Worm (Caenorhabditis elegans) whole organism, midembryonic: ENCODE measurements around the gene lips-15.

Source experiments
- T22C8.4 ChIP-seq: fragments of 200-800 bp; sonication (Bioruptor generic); IDR thresholded peaks from 2 replicates; pipeline ENCODE4 v1.3.6; 2022; ENCODE audit warnings: missing genetic modification characterization, missing compliant biosample characterization
- cog-1 ChIP-seq: sonication (generic microtip); optimal IDR thresholded peaks from 2 replicates; lab custom pipeline; 2016; ENCODE audit warnings: missing genetic modification characterization, missing compliant biosample characterization
- flt-1 ChIP-seq: fragments of 200-800 bp; sonication (Bioruptor generic); IDR thresholded peaks from 2 replicates; pipeline ENCODE4 v1.3.6; 2022; ENCODE audit warnings: missing genetic modification characterization, missing compliant biosample characterization
- klf-2 ChIP-seq: fragments of 200-800 bp; sonication (Bioruptor generic); conservative IDR thresholded peaks from 2 replicates; pipeline ENCODE4 v1.3.6; 2022; ENCODE audit warnings: missing genetic modification reagents, missing genetic modification characterization, missing compliant biosample characterization
- med-1 ChIP-seq: sonication (generic microtip); optimal IDR thresholded peaks from 2 replicates; lab custom pipeline; 2017; ENCODE audit warnings: missing genetic modification characterization, mild to moderate bottlenecking, missing compliant biosample characterization, antibody characterized with exemption, missing genetic modification reagents; ENCODE audit not compliant: insufficient read depth
- ref-1 ChIP-seq: fragments of 200-800 bp; sonication (Bioruptor generic); conservative IDR thresholded peaks from 2 replicates; pipeline ENCODE4 v1.3.6; 2022; ENCODE audit warnings: missing genetic modification reagents, missing genetic modification characterization, missing compliant biosample characterization
- tab-1 ChIP-seq: fragments of 200-800 bp; sonication (Bioruptor generic); IDR thresholded peaks from 2 replicates; pipeline ENCODE4 v1.3.6; 2022; ENCODE audit warnings: missing genetic modification characterization, missing compliant biosample characterization
- ztf-23 ChIP-seq: fragments of 200-800 bp; sonication (Bioruptor generic); IDR thresholded peaks from 2 replicates; pipeline ENCODE4 v1.3.6; 2022; ENCODE audit warnings: missing genetic modification reagents, missing genetic modification characterization, missing compliant biosample characterization
- ztf-29 ChIP-seq: fragments of 200-800 bp; sonication (Bioruptor generic); IDR thresholded peaks from 2 replicates; pipeline ENCODE4 v1.3.6; 2022; ENCODE audit warnings: missing genetic modification reagents, missing genetic modification characterization, missing compliant biosample characterization

The lips-15 gene

DNA sequence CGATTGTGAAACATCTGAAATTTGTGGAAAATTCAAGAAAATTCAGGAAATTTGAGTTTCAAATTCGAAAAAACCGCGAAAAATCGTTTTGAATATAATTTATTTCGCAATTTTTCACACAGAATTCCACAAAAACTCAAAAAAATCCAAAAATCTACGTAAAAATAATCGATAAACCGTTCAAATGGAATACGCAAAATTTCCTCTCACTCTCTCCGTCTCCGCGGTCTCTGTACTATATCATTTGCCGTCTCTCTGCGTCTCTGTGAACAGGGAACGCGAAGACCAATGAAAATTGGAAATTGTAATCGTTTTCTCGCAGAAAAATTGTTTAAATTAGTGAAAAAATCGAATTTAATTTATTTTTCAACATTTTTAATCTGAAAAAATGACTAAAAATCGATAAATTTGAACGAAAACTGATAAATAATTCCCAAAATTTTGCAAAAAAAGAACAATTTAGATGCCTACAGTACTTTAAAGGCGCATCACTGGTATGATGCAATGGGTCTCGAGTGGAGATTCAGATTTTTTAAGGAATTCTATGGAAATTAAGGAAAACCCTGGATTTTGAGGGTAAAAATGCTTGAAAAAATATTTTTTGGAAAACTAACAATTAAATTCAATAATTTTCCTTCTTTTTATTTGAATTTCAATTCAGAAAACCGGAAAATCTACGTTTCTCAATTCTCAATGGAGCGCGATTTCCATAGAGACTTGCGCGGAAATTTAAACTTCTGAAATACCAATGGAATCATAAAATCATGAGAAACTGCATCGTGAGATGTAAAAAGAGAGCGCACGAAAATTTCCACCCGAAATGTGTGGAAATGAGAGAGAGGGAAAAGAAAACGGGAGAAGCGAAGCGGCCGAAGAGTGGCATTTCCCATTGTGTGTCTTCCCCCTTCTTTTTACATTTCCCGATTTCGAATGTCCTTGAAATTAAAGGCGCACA, at the start of gene lips-15, which contains the start of gene ceh-100:
lips-15 (plus strand) TSS at position 720 of the 955 bp plus-strand sequence.
ceh-100 (minus strand) TSS at position 14 of the 955 bp plus-strand sequence.
- TF ChIP-seq cog-1 (tag; lab: Kevin White, UChicago) (no peak), T22C8.4 (GFP tag; lab: Robert Waterston, UW) (peak; percentile 44; the same call in 1 of the 2 replicates)

ce11 chrII:12555579-12555978, 48.6 kb upstream of the lips-15 start, which contains the start of gene F49C5.11:
F49C5.11 (plus strand) TSS chrII:12555879.
- TF ChIP-seq med-1 (GFP tag; lab: Kevin White, UChicago), result no peak
- TF ChIP-seq cog-1 (tag; lab: Kevin White, UChicago), result no peak
- TF ChIP-seq klf-2, result no peak
- no peak for TF ChIP-seq flt-1 (GFP tag; lab: Robert Waterston, UW)
- TF ChIP-seq ref-1, result no peak
- TF ChIP-seq T22C8.4 (GFP tag; lab: Robert Waterston, UW), result no peak
- no peak for TF ChIP-seq ztf-23 (GFP tag; lab: Robert Waterston, UW)
- TF ChIP-seq ztf-29 (GFP tag; lab: Robert Waterston, UW), result no peak
- no peak for TF ChIP-seq tab-1 (GFP tag; lab: Robert Waterston, UW)

DNA sequence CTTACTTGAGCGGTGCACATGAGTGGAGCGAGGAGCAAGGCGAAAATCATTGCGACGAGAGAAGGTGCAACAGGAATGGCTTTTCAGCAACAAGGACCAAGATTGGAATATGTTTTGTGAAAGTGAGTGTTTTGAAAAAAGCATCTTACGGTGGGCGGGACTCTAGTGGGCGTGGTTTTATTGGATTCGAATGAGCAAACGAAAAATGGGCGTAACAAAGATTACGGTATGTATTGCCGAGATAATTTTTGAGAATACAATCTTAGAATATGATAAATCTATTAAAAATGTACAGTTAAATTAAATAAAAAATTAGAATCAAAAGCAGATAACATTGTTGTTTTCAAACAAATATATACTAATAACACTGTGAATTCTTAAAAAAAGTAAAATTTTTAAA, 44.0 kb upstream of the lips-15 start, which contains the start of gene F49C5.12:
F49C5.12 (minus strand) TSS at position 101 of the 400 bp plus-strand sequence.
- no peak for TF ChIP-seq ztf-29 (GFP tag; lab: Robert Waterston, UW)
- no peak for TF ChIP-seq med-1 (GFP tag; lab: Kevin White, UChicago)
- no peak for TF ChIP-seq cog-1 (tag; lab: Kevin White, UChicago)
- TF ChIP-seq ref-1, result no peak
- TF ChIP-seq T22C8.4 (GFP tag; lab: Robert Waterston, UW), result no peak
- TF ChIP-seq flt-1 (GFP tag; lab: Robert Waterston, UW), result no peak
- no peak for TF ChIP-seq ztf-23 (GFP tag; lab: Robert Waterston, UW)
- TF ChIP-seq klf-2, result no peak
- TF ChIP-seq tab-1 (GFP tag; lab: Robert Waterston, UW), result no peak

DNA sequence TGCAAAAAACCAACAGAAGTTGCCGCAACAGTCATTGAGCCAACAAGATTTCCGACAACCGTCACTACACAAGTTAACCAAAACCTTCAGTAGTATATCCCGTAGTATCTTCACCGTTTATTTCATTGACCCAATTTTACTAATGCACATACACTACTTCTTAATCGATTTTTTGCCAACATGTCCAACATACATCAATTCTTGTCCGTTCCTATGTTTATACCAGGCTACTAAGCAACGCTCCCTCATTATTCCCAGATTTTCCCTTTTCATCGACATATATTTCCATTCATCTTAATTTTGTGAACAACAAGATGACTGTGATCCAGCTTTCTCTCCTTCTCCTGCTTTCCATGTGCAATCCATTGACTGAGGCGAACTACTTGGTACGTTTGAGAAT, 38.3 kb upstream of the lips-15 start, which contains the start of gene F49C5.7:
F49C5.7 (plus strand) TSS at position 301 of the 400 bp plus-strand sequence.
- TF ChIP-seq cog-1 (tag; lab: Kevin White, UChicago) (no peak), med-1 (GFP tag; lab: Kevin White, UChicago) (no peak), tab-1 (GFP tag; lab: Robert Waterston, UW) (no peak), ztf-23 (GFP tag; lab: Robert Waterston, UW) (no peak), T22C8.4 (GFP tag; lab: Robert Waterston, UW) (no peak), ref-1 (no peak), flt-1 (GFP tag; lab: Robert Waterston, UW) (no peak)

DNA sequence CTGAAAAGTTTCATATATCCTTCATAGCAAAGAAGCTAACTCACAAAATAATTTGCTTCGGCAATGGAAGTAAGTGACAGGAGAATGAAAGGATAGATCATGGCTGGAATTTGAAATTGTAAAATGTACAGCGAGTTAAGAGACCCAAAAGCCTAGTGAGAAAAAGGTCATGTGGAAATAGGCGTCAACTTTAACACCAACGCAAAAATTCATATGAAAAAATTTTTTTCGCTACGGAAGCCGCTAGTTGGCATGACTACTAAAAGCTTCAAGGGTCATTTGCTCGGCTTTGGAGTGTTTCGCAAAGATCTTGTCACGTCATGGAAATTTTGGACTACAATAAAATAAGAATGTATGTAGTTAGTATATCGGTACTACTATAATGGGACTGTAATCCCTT, 33.7 kb upstream of the lips-15 start, which contains the start of gene Y38E10A.1:
Y38E10A.1 (minus strand) TSS at position 101 of the 400 bp plus-strand sequence.
- TF ChIP-seq T22C8.4 (GFP tag; lab: Robert Waterston, UW) (no peak), cog-1 (tag; lab: Kevin White, UChicago) (no peak), flt-1 (GFP tag; lab: Robert Waterston, UW) (no peak), klf-2 (no peak), tab-1 (GFP tag; lab: Robert Waterston, UW) (no peak), ref-1 (no peak), med-1 (GFP tag; lab: Kevin White, UChicago) (no peak)

DNA sequence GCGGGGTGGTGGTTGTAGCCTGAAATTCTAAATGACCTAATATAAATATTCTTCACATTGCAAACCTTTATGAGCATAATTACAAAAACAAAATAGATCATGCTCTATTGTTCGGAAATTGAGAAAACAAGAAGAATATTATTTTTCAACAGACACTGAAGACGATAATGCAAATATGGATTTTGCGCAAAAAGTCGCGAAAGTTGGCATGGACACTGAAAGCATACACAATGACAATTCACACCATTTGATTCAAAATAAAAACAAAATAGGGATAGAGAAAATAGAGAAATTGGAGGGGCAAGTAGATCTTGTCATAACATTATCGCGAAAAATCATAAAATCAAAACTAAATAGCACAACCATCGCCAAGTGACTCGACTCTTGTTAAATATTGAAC, 31.4 kb upstream of the lips-15 start, which contains the start of gene Y38E10A.35:
Y38E10A.35 (minus strand) TSS at position 101 of the 400 bp plus-strand sequence.
- TF ChIP-seq flt-1 (GFP tag; lab: Robert Waterston, UW) (no peak), ztf-23 (GFP tag; lab: Robert Waterston, UW) (no peak), med-1 (GFP tag; lab: Kevin White, UChicago) (no peak), ref-1 (no peak), tab-1 (GFP tag; lab: Robert Waterston, UW) (no peak), T22C8.4 (GFP tag; lab: Robert Waterston, UW) (no peak), cog-1 (tag; lab: Kevin White, UChicago) (no peak), ztf-29 (GFP tag; lab: Robert Waterston, UW) (no peak), klf-2 (no peak)

DNA sequence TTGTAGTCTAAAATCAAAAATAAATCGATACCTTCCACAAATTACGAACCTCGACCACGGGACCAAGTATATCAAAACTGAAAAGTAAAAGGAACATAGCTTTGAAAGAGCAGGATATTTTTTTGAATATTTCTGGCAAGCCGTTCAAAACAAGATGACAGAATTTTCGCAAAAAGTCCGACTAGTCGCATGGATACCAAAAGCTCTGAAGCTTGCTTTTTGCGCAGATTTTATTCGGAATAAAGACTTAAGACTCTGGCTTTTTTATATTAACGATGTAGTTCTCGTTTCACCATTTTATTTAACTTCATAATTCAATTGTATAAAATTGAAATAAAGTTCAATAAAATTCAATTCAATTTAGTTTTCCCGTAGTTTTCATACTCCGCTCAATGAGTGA, 30.6 kb upstream of the lips-15 start, which contains the start of gene Y38E10A.2:
Y38E10A.2 (minus strand) TSS at position 101 of the 400 bp plus-strand sequence.
- TF ChIP-seq med-1 (GFP tag; lab: Kevin White, UChicago) (no peak), ref-1 (no peak), tab-1 (GFP tag; lab: Robert Waterston, UW) (no peak), klf-2 (no peak), ztf-29 (GFP tag; lab: Robert Waterston, UW) (no peak), flt-1 (GFP tag; lab: Robert Waterston, UW) (no peak)

- TF ChIP-seq ref-1, result no peak
These were observed 29.5 kb upstream of the lips-15 start, which contains the start of gene Y38E10A.3 for ce11 chrII:12574668-12575067. Y38E10A.3 (minus strand) TSS chrII:12574768.

DNA sequence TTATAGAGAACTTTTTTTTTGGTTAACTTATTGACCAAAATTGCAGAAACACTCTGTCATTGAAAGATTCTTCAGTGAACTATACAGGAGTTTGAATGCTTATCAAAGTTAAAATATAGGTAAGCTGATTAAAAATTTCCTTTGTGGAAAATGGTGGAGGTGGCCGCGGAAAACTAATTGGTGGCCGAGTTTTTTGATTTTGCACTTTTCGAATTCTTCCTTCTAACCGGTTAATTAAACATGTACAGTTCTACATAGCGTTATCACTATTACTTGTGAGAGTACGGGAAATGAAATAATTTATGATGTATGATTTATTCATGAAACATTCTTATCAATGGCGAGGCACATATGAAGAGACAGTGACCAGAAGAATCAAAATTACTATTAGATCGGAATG, 26.4 kb upstream of the lips-15 start, which contains the start of gene clec-8:
clec-8 (minus strand) TSS at position 308 of the 400 bp plus-strand sequence.
- TF ChIP-seq T22C8.4 (GFP tag; lab: Robert Waterston, UW), result no peak
- TF ChIP-seq flt-1 (GFP tag; lab: Robert Waterston, UW), result no peak
- no peak for TF ChIP-seq tab-1 (GFP tag; lab: Robert Waterston, UW)
- no peak for TF ChIP-seq cog-1 (tag; lab: Kevin White, UChicago)
- TF ChIP-seq ztf-23 (GFP tag; lab: Robert Waterston, UW), result no peak
- TF ChIP-seq med-1 (GFP tag; lab: Kevin White, UChicago), result no peak
- no peak for TF ChIP-seq klf-2
- TF ChIP-seq ztf-29 (GFP tag; lab: Robert Waterston, UW), result no peak
- TF ChIP-seq ref-1, result no peak
